Worm (Caenorhabditis elegans) whole organism, midembryonic: ENCODE results near the gene Y43F8C.6.
A peak's percentile ranks its signal among the peaks of the same experiment; 100 is the strongest.

Experiments
- T22C8.4 ChIP-seq: fragments of 200-800 bp; sonication (Bioruptor generic); IDR thresholded peaks from 2 replicates; pipeline ENCODE4 v1.3.6; 2022; ENCODE audit warnings: missing genetic modification characterization, missing compliant biosample characterization
- cog-1 ChIP-seq: sonication (generic microtip); optimal IDR thresholded peaks from 2 replicates; lab custom pipeline; 2016; ENCODE audit warnings: missing genetic modification characterization, missing compliant biosample characterization
- flt-1 ChIP-seq: fragments of 200-800 bp; sonication (Bioruptor generic); IDR thresholded peaks from 2 replicates; pipeline ENCODE4 v1.3.6; 2022; ENCODE audit warnings: missing genetic modification characterization, missing compliant biosample characterization
- klf-2 ChIP-seq: fragments of 200-800 bp; sonication (Bioruptor generic); conservative IDR thresholded peaks from 2 replicates; pipeline ENCODE4 v1.3.6; 2022; ENCODE audit warnings: missing genetic modification reagents, missing genetic modification characterization, missing compliant biosample characterization
- med-1 ChIP-seq: sonication (generic microtip); optimal IDR thresholded peaks from 2 replicates; lab custom pipeline; 2017; ENCODE audit warnings: missing genetic modification characterization, mild to moderate bottlenecking, missing compliant biosample characterization, antibody characterized with exemption, missing genetic modification reagents; ENCODE audit not compliant: insufficient read depth
- ref-1 ChIP-seq: fragments of 200-800 bp; sonication (Bioruptor generic); conservative IDR thresholded peaks from 2 replicates; pipeline ENCODE4 v1.3.6; 2022; ENCODE audit warnings: missing genetic modification reagents, missing genetic modification characterization, missing compliant biosample characterization
- tab-1 ChIP-seq: fragments of 200-800 bp; sonication (Bioruptor generic); IDR thresholded peaks from 2 replicates; pipeline ENCODE4 v1.3.6; 2022; ENCODE audit warnings: missing genetic modification characterization, missing compliant biosample characterization
- ztf-23 ChIP-seq: fragments of 200-800 bp; sonication (Bioruptor generic); IDR thresholded peaks from 2 replicates; pipeline ENCODE4 v1.3.6; 2022; ENCODE audit warnings: missing genetic modification reagents, missing genetic modification characterization, missing compliant biosample characterization
- ztf-29 ChIP-seq: fragments of 200-800 bp; sonication (Bioruptor generic); IDR thresholded peaks from 2 replicates; pipeline ENCODE4 v1.3.6; 2022; ENCODE audit warnings: missing genetic modification reagents, missing genetic modification characterization, missing compliant biosample characterization

Y43F8C.6 gene

ce11 chrV:19666308-19666707 is 25.6 kb upstream of the Y43F8C.6 start:
- TF ChIP-seq ztf-29 (GFP tag; lab: Robert Waterston, UW) (peak; percentile 85; the same call in 1 of the 2 replicates), ref-1 (GFP tag; lab: Robert Waterston, UW) (no peak)

- no peak for TF ChIP-seq tab-1 (GFP tag; lab: Robert Waterston, UW)
- TF ChIP-seq T22C8.4 (GFP tag; lab: Robert Waterston, UW) = no peak
- no peak for TF ChIP-seq klf-2 (GFP tag; lab: Robert Waterston, UW)
- TF ChIP-seq ztf-29 (GFP tag; lab: Robert Waterston, UW) = 0 out of 2 replicates have a peak, but pooled peaks have one; percentile 24
- TF ChIP-seq ref-1 (GFP tag; lab: Robert Waterston, UW) = no peak
- no peak for TF ChIP-seq flt-1
Observed at ce11 chrV:19664574-19664973, 23.9 kb upstream of the Y43F8C.6 start.

- TF ChIP-seq ztf-29 (GFP tag; lab: Robert Waterston, UW) (no peak), klf-2 (GFP tag; lab: Robert Waterston, UW) (no peak), cog-1 (tag; lab: Kevin White, UChicago) (no peak), flt-1 (no peak), T22C8.4 (GFP tag; lab: Robert Waterston, UW) (no peak)
Observed at ce11 chrV:19655151-19655550, 14.4 kb upstream of the Y43F8C.6 start, which contains the start of gene dmd-3. dmd-3 (minus strand) TSS chrV:19655251.

- TF ChIP-seq ztf-29 (GFP tag; lab: Robert Waterston, UW) (no peak), cog-1 (tag; lab: Kevin White, UChicago) (no peak), tab-1 (GFP tag; lab: Robert Waterston, UW) (no peak), flt-1 (no peak), klf-2 (GFP tag; lab: Robert Waterston, UW) (no peak), T22C8.4 (GFP tag; lab: Robert Waterston, UW) (no peak), med-1 (no peak), ref-1 (GFP tag; lab: Robert Waterston, UW) (no peak), ztf-23 (GFP tag; lab: Robert Waterston, UW) (no peak)
Observed at ce11 chrV:19645572-19646155, 5.0 kb upstream of the Y43F8C.6 start, which contains the start of gene Y43F8C.9. Y43F8C.9 (plus strand) TSS chrV:19646105.

- TF ChIP-seq ztf-23 (GFP tag; lab: Robert Waterston, UW) (no peak), T22C8.4 (GFP tag; lab: Robert Waterston, UW) (peak; percentile 88)
Observed at ce11 chrV:19643903-19644302, 3.2 kb upstream of the Y43F8C.6 start, which contains the start of the genes Y43F8C.7 and mrps-28. Y43F8C.7 (minus strand) TSS chrV:19644030. mrps-28 (plus strand) TSS chrV:19644239.

- TF ChIP-seq ztf-23 (GFP tag; lab: Robert Waterston, UW) (peak; percentile 98), T22C8.4 (GFP tag; lab: Robert Waterston, UW) (peak; percentile 97), ztf-29 (GFP tag; lab: Robert Waterston, UW) (peak; percentile 98), cog-1 (tag; lab: Kevin White, UChicago) (peak; percentile 100), flt-1 (peak; percentile 99), med-1 (peak; percentile 94), ref-1 (GFP tag; lab: Robert Waterston, UW) (peak; percentile 99), tab-1 (GFP tag; lab: Robert Waterston, UW) (peak; percentile 99), klf-2 (GFP tag; lab: Robert Waterston, UW) (peak; percentile 97)
Observed at ce11 chrV:19643015-19643414, 2.3 kb upstream of the Y43F8C.6 start.

- no peak for TF ChIP-seq ztf-23 (GFP tag; lab: Robert Waterston, UW)
- TF ChIP-seq cog-1 (tag; lab: Kevin White, UChicago) = no peak
- no peak for TF ChIP-seq med-1
- no peak for TF ChIP-seq klf-2 (GFP tag; lab: Robert Waterston, UW)
- TF ChIP-seq ref-1 (GFP tag; lab: Robert Waterston, UW) = no peak
- no peak for TF ChIP-seq T22C8.4 (GFP tag; lab: Robert Waterston, UW)
- TF ChIP-seq ztf-29 (GFP tag; lab: Robert Waterston, UW) = no peak
- TF ChIP-seq flt-1 = no peak
- no peak for TF ChIP-seq tab-1 (GFP tag; lab: Robert Waterston, UW)
Observed at ce11 chrV:19637890-19638289, 2.8 kb downstream of the Y43F8C.6 start.

- TF ChIP-seq tab-1 (GFP tag; lab: Robert Waterston, UW) (no peak), cog-1 (tag; lab: Kevin White, UChicago) (no peak), ztf-29 (GFP tag; lab: Robert Waterston, UW) (no peak), ztf-23 (GFP tag; lab: Robert Waterston, UW) (no peak), T22C8.4 (GFP tag; lab: Robert Waterston, UW) (no peak), klf-2 (GFP tag; lab: Robert Waterston, UW) (no peak), ref-1 (GFP tag; lab: Robert Waterston, UW) (no peak), med-1 (no peak), flt-1 (no peak)
Observed at ce11 chrV:19636194-19636584, 4.5 kb downstream of the Y43F8C.6 start.

- TF ChIP-seq T22C8.4 (GFP tag; lab: Robert Waterston, UW) = peak; percentile 98
Observed at ce11 chrV:19635525-19636193, 5.0 kb downstream of the Y43F8C.6 start.

ce11 chrV:19634197-19634596 is 6.5 kb downstream of the Y43F8C.6 start:
- TF ChIP-seq flt-1 (no peak), klf-2 (GFP tag; lab: Robert Waterston, UW) (no peak), tab-1 (GFP tag; lab: Robert Waterston, UW) (no peak), cog-1 (tag; lab: Kevin White, UChicago) (no peak), ztf-29 (GFP tag; lab: Robert Waterston, UW) (no peak), ref-1 (GFP tag; lab: Robert Waterston, UW) (no peak)
